Worm (Caenorhabditis elegans) whole organism, young adult: ENCODE data around the gene F21C10.4.

Experiments
- B0261.1 ChIP-seq: sonication (generic microtip); optimal IDR thresholded peaks from 2 replicates; lab custom pipeline; 2016; ENCODE audit warnings: mild to moderate bottlenecking, missing genetic modification characterization, moderate library complexity, missing compliant biosample characterization
- F33H1.4 ChIP-seq: fragments of 200-800 bp; sonication (Bioruptor generic); IDR thresholded peaks from 2 replicates; pipeline ENCODE4 v1.3.6; 2022; ENCODE audit warnings: missing genetic modification reagents, missing genetic modification characterization, missing compliant biosample characterization
- F49E8.2 ChIP-seq: sonication (generic microtip); optimal IDR thresholded peaks from 3 replicates; lab custom pipeline; 2017; ENCODE audit warnings: missing genetic modification characterization, mild to moderate bottlenecking, missing compliant biosample characterization, antibody characterized with exemption, moderate library complexity; ENCODE audit not compliant: insufficient read depth
- F57C9.4 ChIP-seq: sonication (generic microtip); optimal IDR thresholded peaks from 2 replicates; lab custom pipeline; 2017; ENCODE audit warnings: mild to moderate bottlenecking, missing genetic modification characterization, missing compliant biosample characterization
- Y56A3A.18 ChIP-seq: fragments of 200-800 bp; sonication (Bioruptor generic); IDR thresholded peaks from 2 replicates; pipeline ENCODE4 v1.3.6; 2022; ENCODE audit warnings: missing genetic modification reagents, missing genetic modification characterization, missing compliant biosample characterization
- Y95B8A.8 ChIP-seq: fragments of 200-800 bp; sonication (Bioruptor generic); IDR thresholded peaks from 2 replicates; pipeline ENCODE4 v1.3.6; 2022; ENCODE audit warnings: missing genetic modification reagents, missing genetic modification characterization, missing compliant biosample characterization
- ZK185.1 ChIP-seq: sonication (generic microtip); optimal IDR thresholded peaks from 2 replicates; lab custom pipeline; 2016; ENCODE audit warnings: mild to moderate bottlenecking, missing genetic modification characterization, missing compliant biosample characterization; ENCODE audit not compliant: poor library complexity, severe bottlenecking
- aptf-2 ChIP-seq: fragments of 200-800 bp; sonication (Bioruptor generic); conservative IDR thresholded peaks from 2 replicates; pipeline ENCODE4 v1.3.6; 2022; ENCODE audit warnings: missing genetic modification reagents, missing genetic modification characterization, missing compliant biosample characterization
- athp-1 ChIP-seq: sonication (generic microtip); optimal IDR thresholded peaks from 2 replicates; lab custom pipeline; 2017; ENCODE audit warnings: mild to moderate bottlenecking, missing genetic modification characterization, missing compliant biosample characterization
- attf-3 ChIP-seq: fragments of 200-800 bp; sonication (Bioruptor generic); conservative IDR thresholded peaks from 2 replicates; pipeline ENCODE4 v1.3.6; 2022; ENCODE audit warnings: missing genetic modification reagents, missing genetic modification characterization, missing compliant biosample characterization
- attf-5 ChIP-seq: fragments of 200-800 bp; sonication (Bioruptor generic); optimal IDR thresholded peaks from 2 replicates; lab custom pipeline; 2018; ENCODE audit warnings: mild to moderate bottlenecking, missing genetic modification characterization, missing compliant biosample characterization
- attf-6 ChIP-seq: fragments of 200-800 bp; sonication (Bioruptor generic); IDR thresholded peaks from 2 replicates; pipeline ENCODE4 v1.3.6; 2022; ENCODE audit warnings: missing genetic modification reagents, missing genetic modification characterization, missing compliant biosample characterization
- bed-2 ChIP-seq: fragments of 200-800 bp; sonication (Bioruptor generic); IDR thresholded peaks from 2 replicates; pipeline ENCODE4 v1.3.6; 2022; ENCODE audit warnings: missing genetic modification reagents, missing genetic modification characterization, missing compliant biosample characterization
- ccch-3 ChIP-seq: fragments of 200-800 bp; sonication (Bioruptor generic); optimal IDR thresholded peaks from 2 replicates; lab custom pipeline; 2018; ENCODE audit warnings: mild to moderate bottlenecking, missing genetic modification characterization, missing compliant biosample characterization
- cebp-1 ChIP-seq, 2 experiments: fragments of 200-800 bp in 1 of 2; sonication (Bioruptor generic) in 1 of 2; sonication (generic microtip) in 1 of 2; IDR thresholded peaks in 1 of 2; optimal IDR thresholded peaks in 1 of 2; 2 replicates each; pipeline versions ENCODE4 v1.3.6 to Lab custom; 2017 to 2022; ENCODE audit warnings: missing compliant biosample characterization in 2 of 2, missing genetic modification characterization in 2 of 2, mild to moderate bottlenecking in 1 of 2, missing genetic modification reagents in 1 of 2, moderate library complexity in 1 of 2
- ceh-100 ChIP-seq: fragments of 200-800 bp; sonication (Bioruptor generic); IDR thresholded peaks from 2 replicates; pipeline ENCODE4 v1.3.6; 2022; ENCODE audit warnings: missing genetic modification reagents, missing genetic modification characterization, missing compliant biosample characterization
- ceh-40 ChIP-seq: fragments of 200-800 bp; sonication (Bioruptor generic); IDR thresholded peaks from 2 replicates; pipeline ENCODE4 v1.3.6; 2022; ENCODE audit warnings: missing genetic modification characterization, missing compliant biosample characterization
- dox-1 ChIP-seq: fragments of 200-800 bp; sonication (Bioruptor generic); IDR thresholded peaks from 2 replicates; pipeline ENCODE4 v1.3.6; 2022; ENCODE audit warnings: missing genetic modification reagents, missing genetic modification characterization, missing compliant biosample characterization
- dpff-1 ChIP-seq: sonication (generic microtip); optimal IDR thresholded peaks from 2 replicates; lab custom pipeline; 2017; ENCODE audit warnings: mild to moderate bottlenecking, missing genetic modification characterization, missing compliant biosample characterization
- efl-1 ChIP-seq: fragments of 150-350 bp; optimal IDR thresholded peaks from 2 replicates; lab custom pipeline; 2014; ENCODE audit warnings: missing biosample characterization, missing genetic modification reagents, missing genetic modification characterization
- egl-44 ChIP-seq: fragments of 200-800 bp; sonication (Bioruptor generic); IDR thresholded peaks from 2 replicates; pipeline ENCODE4 v1.3.6; 2022; ENCODE audit warnings: missing genetic modification reagents, missing genetic modification characterization, missing compliant biosample characterization
- ekl-4 ChIP-seq: fragments of 200-800 bp; sonication (Bioruptor generic); IDR thresholded peaks from 2 replicates; pipeline ENCODE4 v1.3.6; 2022; ENCODE audit warnings: missing genetic modification reagents, missing genetic modification characterization, missing compliant biosample characterization
- fkh-3 ChIP-seq: sonication (generic microtip); optimal IDR thresholded peaks from 2 replicates; lab custom pipeline; 2016; ENCODE audit warnings: mild to moderate bottlenecking, missing genetic modification characterization, missing compliant biosample characterization
- him-1 ChIP-seq: sonication (generic microtip); optimal IDR thresholded peaks from 2 replicates; lab custom pipeline; 2016; ENCODE audit warnings: missing genotype, missing genetic modification reagents, missing genetic modification characterization, missing compliant biosample characterization
- hlh-26 ChIP-seq: fragments of 200-800 bp; sonication (Bioruptor generic); conservative IDR thresholded peaks from 2 replicates; pipeline ENCODE4 v1.3.6; 2022; ENCODE audit warnings: missing genetic modification reagents, missing genetic modification characterization, missing compliant biosample characterization
- hmg-1.2 ChIP-seq: fragments of 200-800 bp; sonication (Bioruptor generic); IDR thresholded peaks from 2 replicates; pipeline ENCODE4 v1.3.6; 2022; ENCODE audit warnings: missing genetic modification reagents, missing genetic modification characterization, missing compliant biosample characterization
- let-526 ChIP-seq: fragments of 200-800 bp; sonication (Bioruptor generic); IDR thresholded peaks from 2 replicates; pipeline ENCODE4 v1.3.6; 2022; ENCODE audit warnings: missing genetic modification reagents, missing genetic modification characterization, missing compliant biosample characterization
- madf-3 ChIP-seq: fragments of 200-800 bp; sonication (Bioruptor generic); IDR thresholded peaks from 2 replicates; pipeline ENCODE4 v1.3.6; 2022; ENCODE audit warnings: missing genetic modification reagents, missing genetic modification characterization, missing compliant biosample characterization
- madf-6 ChIP-seq: fragments of 200-800 bp; sonication (Bioruptor generic); IDR thresholded peaks from 2 replicates; pipeline ENCODE4 v1.3.6; 2022; ENCODE audit warnings: missing genetic modification reagents, missing genetic modification characterization, missing compliant biosample characterization
- mcd-1 ChIP-seq: fragments of 200-800 bp; sonication (Bioruptor generic); IDR thresholded peaks from 2 replicates; pipeline ENCODE4 v1.3.6; 2022; ENCODE audit warnings: missing genetic modification reagents, missing genetic modification characterization, missing compliant biosample characterization
- nfya-1 ChIP-seq: sonication (generic microtip); optimal IDR thresholded peaks from 2 replicates; lab custom pipeline; 2017; ENCODE audit warnings: antibody characterized with exemption, missing compliant biosample characterization, missing genetic modification characterization, borderline replicate concordance; ENCODE audit not compliant: insufficient read depth
- nfyb-1 ChIP-seq: fragments of 200-800 bp; sonication (Bioruptor generic); IDR thresholded peaks from 2 replicates; pipeline ENCODE4 v1.3.6; 2022; ENCODE audit warnings: missing genetic modification reagents, missing genetic modification characterization, missing compliant biosample characterization
- nhr-27 ChIP-seq: fragments of 200-800 bp; sonication (Bioruptor generic); optimal IDR thresholded peaks from 2 replicates; lab custom pipeline; 2018; ENCODE audit warnings: mild to moderate bottlenecking, missing genetic modification characterization, moderate library complexity, missing compliant biosample characterization
- nhr-80 ChIP-seq: sonication (generic microtip); optimal IDR thresholded peaks from 2 replicates; lab custom pipeline; 2016; ENCODE audit warnings: missing genetic modification characterization, missing compliant biosample characterization
- pbrm-1 ChIP-seq: fragments of 200-800 bp; sonication (Bioruptor generic); IDR thresholded peaks from 2 replicates; pipeline ENCODE4 v1.3.6; 2022; ENCODE audit warnings: missing genetic modification reagents, missing genetic modification characterization, missing compliant biosample characterization
- snpc-1.1 ChIP-seq: sonication (generic microtip); optimal IDR thresholded peaks from 2 replicates; lab custom pipeline; 2017; ENCODE audit warnings: missing genetic modification characterization, mild to moderate bottlenecking, missing compliant biosample characterization, antibody characterized with exemption, moderate library complexity, missing genotype, missing genetic modification reagents; ENCODE audit not compliant: insufficient read depth
- somi-1 ChIP-seq: fragments of 200-800 bp; sonication (Bioruptor generic); optimal IDR thresholded peaks from 2 replicates; lab custom pipeline; 2018; ENCODE audit warnings: mild to moderate bottlenecking, missing genetic modification characterization, missing compliant biosample characterization
- zfh-2 ChIP-seq: fragments of 200-800 bp; sonication (Bioruptor generic); conservative IDR thresholded peaks from 2 replicates; pipeline ENCODE4 v1.3.6; 2022; ENCODE audit warnings: missing genetic modification reagents, missing genetic modification characterization, missing compliant biosample characterization
- zim-3 ChIP-seq: sonication (generic microtip); optimal IDR thresholded peaks from 2 replicates; lab custom pipeline; 2017; ENCODE audit warnings: mild to moderate bottlenecking, missing genetic modification characterization, moderate library complexity, missing compliant biosample characterization
- ztf-18 ChIP-seq: sonication (generic microtip); optimal IDR thresholded peaks from 2 replicates; lab custom pipeline; 2016; ENCODE audit warnings: missing genotype, mild to moderate bottlenecking, missing genetic modification characterization, missing compliant biosample characterization
- ztf-25 ChIP-seq: fragments of 200-800 bp; sonication (Bioruptor generic); IDR thresholded peaks from 2 replicates; pipeline ENCODE4 v1.3.6; 2022; ENCODE audit warnings: missing genetic modification reagents, missing genetic modification characterization, missing compliant biosample characterization
- ztf-26 ChIP-seq: sonication (generic microtip); optimal IDR thresholded peaks from 2 replicates; lab custom pipeline; 2017; ENCODE audit warnings: missing genetic modification characterization, missing compliant biosample characterization
- ztf-28 ChIP-seq: fragments of 200-800 bp; sonication (Bioruptor generic); IDR thresholded peaks from 2 replicates; pipeline ENCODE4 v1.3.6; 2022; ENCODE audit warnings: missing genetic modification reagents, missing genetic modification characterization, missing compliant biosample characterization

The F21C10.4 gene

DNA sequence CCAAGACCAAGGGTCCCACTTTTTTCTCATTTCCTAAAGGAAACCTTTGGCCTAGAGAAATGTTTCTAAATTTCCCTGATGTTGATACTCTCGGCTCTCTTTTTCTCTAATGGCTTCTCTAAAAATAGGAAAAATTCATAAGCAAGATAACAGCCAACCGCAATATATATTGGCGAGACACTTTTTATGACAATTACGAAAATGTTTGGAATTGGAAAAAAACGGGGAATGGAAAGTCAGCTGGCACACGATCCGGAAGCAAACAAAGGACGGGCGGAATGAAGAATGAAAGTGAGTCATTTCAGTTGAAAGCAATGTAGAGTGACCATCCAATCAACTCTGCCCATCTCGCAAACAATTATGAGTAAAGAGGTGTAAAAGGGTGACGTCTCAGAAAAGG lies 45.0 kb upstream of the F21C10.4 start:
- TF ChIP-seq nfyb-1 (GFP tag; lab: Robert Waterston, UW) (no peak), nhr-80 (tag; lab: Kevin White, UChicago) (peak; percentile 62), F49E8.2 (no peak), ztf-25 (GFP tag; lab: Robert Waterston, UW) (no peak), ztf-18 (tag; lab: Kevin White, UChicago) (no peak), dpff-1 (tag; lab: Kevin White, UChicago) (no peak), efl-1 (no peak), ekl-4 (no peak), zfh-2 (no peak), cebp-1 (GFP tag; IDR thresholded peaks at IDR 0.05; lab: Robert Waterston, UW) (no peak), cebp-1 (tag; optimal IDR thresholded peaks at IDR 0.05; lab: Kevin White, UChicago) (peak; percentile 13), F33H1.4 (GFP tag; lab: Robert Waterston, UW) (no peak), let-526 (no peak), him-1 (no peak), ZK185.1 (tag; lab: Kevin White, UChicago) (peak; percentile 17)

DNA sequence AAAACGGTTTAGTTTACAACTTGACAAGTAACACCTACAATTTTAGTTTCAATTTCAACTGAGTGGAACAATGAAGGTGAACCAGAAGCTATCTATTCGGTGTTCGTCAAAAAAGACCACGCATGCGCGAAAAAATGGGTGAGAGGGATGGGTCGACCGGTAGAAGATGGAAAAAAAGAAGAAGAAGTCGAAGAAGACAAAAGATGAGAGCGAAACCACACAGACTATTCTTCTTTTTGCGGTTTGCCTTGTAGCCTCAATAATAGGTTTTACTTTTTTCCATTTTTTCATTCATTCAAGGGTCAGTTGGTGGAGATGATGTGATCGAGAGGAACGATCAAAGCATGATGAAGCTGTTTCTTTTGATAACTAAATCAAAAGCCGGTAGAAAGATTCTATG lies 44.1 kb upstream of the F21C10.4 start:
- TF ChIP-seq ceh-40 (GFP tag; lab: Robert Waterston, UW), result no peak
- no peak for TF ChIP-seq B0261.1 (tag; lab: Kevin White, UChicago)
- no peak for TF ChIP-seq aptf-2
- TF ChIP-seq somi-1 (GFP tag; lab: Kevin White, UChicago), result no peak
- no peak for TF ChIP-seq F49E8.2
- no peak for TF ChIP-seq nhr-27
- no peak for TF ChIP-seq Y95B8A.8 (GFP tag; lab: Robert Waterston, UW)
- no peak for TF ChIP-seq attf-3
- no peak for TF ChIP-seq hlh-26 (GFP tag; lab: Robert Waterston, UW)
- no peak for TF ChIP-seq F57C9.4 (tag; lab: Kevin White, UChicago)

DNA sequence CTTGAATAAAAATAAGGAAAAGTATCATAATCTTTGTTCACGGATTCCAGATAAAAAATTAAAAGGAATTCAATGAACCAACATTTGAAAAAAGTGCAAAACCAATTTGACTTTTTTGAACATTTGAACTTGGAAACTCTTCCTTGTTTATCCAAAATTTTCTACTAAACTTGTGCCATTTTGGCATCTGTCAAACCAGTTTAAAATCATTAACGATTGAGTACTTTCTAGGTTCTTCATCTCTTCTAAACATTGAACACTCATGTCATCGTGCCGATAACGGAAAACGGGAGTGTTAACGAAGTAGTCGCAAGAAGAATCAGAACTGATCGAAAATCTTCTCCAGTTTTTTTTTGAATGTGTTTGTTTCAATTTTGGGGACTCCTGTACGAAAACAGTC lies 42.2 kb upstream of the F21C10.4 start:
- no peak for TF ChIP-seq attf-3
- no peak for TF ChIP-seq bed-2 (GFP tag; lab: Robert Waterston, UW)

DNA sequence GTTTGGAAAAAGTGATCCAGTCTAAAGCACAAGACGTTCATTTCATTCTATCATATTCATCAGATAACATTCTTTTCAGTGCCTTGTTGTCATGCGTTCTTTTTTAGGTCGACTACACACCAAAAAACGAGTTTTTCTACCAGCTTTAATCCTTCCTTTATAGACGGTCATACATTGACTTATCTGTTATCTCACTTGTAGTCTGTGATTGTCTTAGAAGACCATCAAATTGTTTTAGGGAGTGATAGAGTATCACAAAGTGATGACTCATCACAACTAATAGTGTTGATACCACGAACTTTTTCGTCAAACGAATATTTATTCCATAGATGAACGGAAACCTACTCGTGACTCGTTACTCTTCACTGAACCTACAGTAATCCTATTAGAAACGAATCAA lies 40.6 kb upstream of the F21C10.4 start:
- TF ChIP-seq nfya-1 (tag; lab: Kevin White, UChicago), result no peak
- TF ChIP-seq ztf-26 (tag; lab: Kevin White, UChicago), result no peak
- TF ChIP-seq ztf-28, result no peak
- no peak for TF ChIP-seq athp-1
- no peak for TF ChIP-seq attf-5
- no peak for TF ChIP-seq fkh-3 (tag; lab: Kevin White, UChicago)
- TF ChIP-seq zim-3 (tag; lab: Kevin White, UChicago), result no peak
- TF ChIP-seq ccch-3 (GFP tag; lab: Kevin White, UChicago), result no peak
- TF ChIP-seq, all 124 proteins: peak for 0

DNA sequence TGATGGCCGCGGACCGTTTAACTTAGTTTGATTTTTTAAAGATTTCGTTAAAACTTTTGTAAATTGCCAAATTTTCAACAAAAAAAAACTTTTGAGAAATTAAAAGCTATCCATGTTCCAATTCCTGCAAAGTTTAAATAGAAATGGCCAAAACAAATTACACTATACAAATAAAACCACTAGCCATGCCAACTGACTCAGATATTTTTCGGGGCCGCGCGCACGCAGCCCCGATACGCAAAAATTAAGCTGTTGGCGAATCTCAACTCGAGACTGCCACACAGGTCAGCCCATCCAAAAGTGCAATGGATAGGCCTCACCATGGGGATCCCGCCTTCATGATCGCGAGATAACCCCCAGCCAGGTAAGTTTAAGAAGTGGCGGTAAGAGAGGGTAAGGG lies 39.8 kb upstream of the F21C10.4 start:
- TF ChIP-seq mcd-1 (peak; percentile 22; the same call in 1 of the 2 replicates), ekl-4 (peak; percentile 76), egl-44 (GFP tag; lab: Robert Waterston, UW) (peak; percentile 70; the same call in 1 of the 2 replicates), hmg-1.2 (GFP tag; lab: Robert Waterston, UW) (peak; percentile 21; the same call in 1 of the 2 replicates), madf-3 (GFP tag; lab: Robert Waterston, UW) (0 out of 2 replicates have a peak, but pooled peaks have one; percentile 21), attf-6 (GFP tag; lab: Robert Waterston, UW) (peak; percentile 89), nfyb-1 (GFP tag; lab: Robert Waterston, UW) (peak; percentile 54; the same call in 1 of the 2 replicates), ceh-40 (GFP tag; lab: Robert Waterston, UW) (peak; percentile 24; the same call in 1 of the 2 replicates), Y56A3A.18 (GFP tag; lab: Robert Waterston, UW) (0 out of 2 replicates have a peak, but pooled peaks have one; percentile 29), ceh-100 (0 out of 2 replicates have a peak, but pooled peaks have one; percentile 21), snpc-1.1 (tag; lab: Kevin White, UChicago) (peak; percentile 5), madf-6 (GFP tag; lab: Robert Waterston, UW) (peak; percentile 52; the same call in 1 of the 2 replicates), pbrm-1 (GFP tag; lab: Robert Waterston, UW) (0 out of 2 replicates have a peak, but pooled peaks have one; percentile 15), dox-1 (GFP tag; lab: Robert Waterston, UW) (peak; percentile 89)
